Worm (Caenorhabditis elegans): ENCODE results near the gene fbxb-92.

fbxb-92 gene

DNA sequence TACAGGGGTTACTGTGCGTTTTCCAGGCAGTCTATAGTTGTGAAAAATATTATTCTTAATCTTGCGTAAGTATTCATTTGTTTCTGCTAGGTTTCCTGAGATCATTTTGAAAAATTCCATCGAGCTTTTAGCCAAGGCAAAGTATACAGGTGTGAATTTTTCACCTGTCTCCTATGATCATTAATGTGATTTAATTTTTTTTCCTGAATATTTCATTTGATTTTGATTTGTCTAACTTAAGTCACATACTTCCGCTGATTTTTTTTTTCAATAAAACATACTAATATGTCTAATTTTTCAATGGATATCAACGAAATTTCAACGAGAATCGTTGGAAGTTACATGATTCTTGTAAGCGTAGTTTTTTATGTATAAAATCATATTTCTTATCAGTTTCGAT is 42.0 kb downstream of the fbxb-92 start, which contains the start of gene srx-108:
Gene srx-108 (plus strand): TSS at position 301 of the 400 bp plus-strand sequence.
- no peak for TF ChIP-seq ceh-28 (tag; optimal IDR thresholded peaks at IDR 0.05)
- TF ChIP-seq nhr-23 (tag; optimal IDR thresholded peaks at IDR 0.05) = no peak
- TF ChIP-seq ZK546.5 (tag; optimal IDR thresholded peaks at IDR 0.05) = no peak
- TF ChIP-seq ama-1 (optimal IDR thresholded peaks at IDR 0.05) = no peak
- TF ChIP-seq lsy-12 (tag; optimal IDR thresholded peaks at IDR 0.05) = no peak
- TF ChIP-seq ceh-82 (tag; optimal IDR thresholded peaks at IDR 0.05) = no peak
- no peak for TF ChIP-seq zag-1 (tag; optimal IDR thresholded peaks at IDR 0.05)
- no peak for TF ChIP-seq egl-5 (tag; optimal IDR thresholded peaks at IDR 0.05)
- no peak for TF ChIP-seq nhr-12 (tag; optimal IDR thresholded peaks at IDR 0.05)
- TF ChIP-seq lin-15B (tag; optimal IDR thresholded peaks at IDR 0.05) = no peak
- TF ChIP-seq fkh-10 (GFP tag; optimal IDR thresholded peaks at IDR 0.05) = no peak
- no peak for TF ChIP-seq ceh-16 (tag; optimal IDR thresholded peaks at IDR 0.05)
- no peak for TF ChIP-seq nhr-67 (tag; optimal IDR thresholded peaks at IDR 0.05)
- TF ChIP-seq nhr-76 (tag; optimal IDR thresholded peaks at IDR 0.05) = no peak
- no peak for TF ChIP-seq eor-1 (tag; optimal IDR thresholded peaks at IDR 0.05)
- TF ChIP-seq hmg-11 (tag; optimal IDR thresholded peaks at IDR 0.05) = no peak
- TF ChIP-seq fos-1 (tag; optimal IDR thresholded peaks at IDR 0.05) = no peak
- TF ChIP-seq elt-2 (tag; optimal IDR thresholded peaks at IDR 0.05) = no peak
- no peak for TF ChIP-seq snpc-4 (tag; optimal IDR thresholded peaks at IDR 0.05)
- no peak for TF ChIP-seq fkh-2 (tag; optimal IDR thresholded peaks at IDR 0.05)

DNA sequence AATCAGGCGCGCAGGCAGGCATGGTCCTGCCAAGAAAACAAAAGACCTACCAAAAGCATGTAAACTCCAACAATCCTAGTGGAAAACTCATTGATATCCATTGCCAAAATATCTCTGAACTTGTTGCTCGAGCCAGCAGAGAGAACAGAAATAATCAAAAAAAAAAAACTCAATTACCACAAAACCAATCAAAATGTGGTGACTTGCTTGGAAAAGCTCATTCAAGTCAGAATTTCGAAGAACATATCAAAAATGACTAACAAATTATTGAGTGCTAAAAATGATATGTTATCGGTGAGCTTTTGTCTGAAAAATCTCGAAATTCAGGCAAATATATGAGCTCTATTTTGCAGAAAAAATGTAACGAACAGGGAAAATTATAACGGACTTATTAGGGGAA is 46.0 kb downstream of the fbxb-92 start, which contains the start of gene srx-105:
Gene srx-105 (minus strand): TSS at position 101 of the 400 bp plus-strand sequence.
- TF ChIP-seq egl-5 (tag; optimal IDR thresholded peaks at IDR 0.05) = no peak

DNA sequence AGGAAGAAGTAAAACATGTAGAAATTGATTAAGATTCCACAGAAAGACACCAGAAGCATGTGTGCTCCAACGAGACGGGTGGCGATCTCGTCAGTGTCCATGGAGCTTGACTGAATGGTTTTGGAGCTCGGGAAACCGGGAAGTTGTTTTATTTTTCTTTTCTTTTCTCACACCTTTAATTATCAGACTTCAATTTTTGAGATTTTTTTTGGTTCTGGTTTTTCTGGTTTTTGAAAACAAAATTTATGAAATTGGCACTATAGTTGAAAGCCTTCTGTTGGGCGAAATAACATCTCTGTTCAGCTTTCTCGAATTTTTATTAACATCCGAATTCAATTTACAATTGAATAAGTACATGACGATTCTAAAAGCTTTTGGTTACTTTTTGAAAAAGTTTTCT is 47.7 kb downstream of the fbxb-92 start, which contains the start of gene srx-104:
Gene srx-104 (minus strand): TSS at position 101 of the 400 bp plus-strand sequence.
- TF ChIP-seq nhr-77 (tag; optimal IDR thresholded peaks at IDR 0.05) (no peak), nhr-67 (tag; optimal IDR thresholded peaks at IDR 0.05) (no peak), snpc-4 (tag; optimal IDR thresholded peaks at IDR 0.05) (no peak), lin-15B (tag; optimal IDR thresholded peaks at IDR 0.05) (no peak), fos-1 (tag; optimal IDR thresholded peaks at IDR 0.05) (no peak), ztf-4 (tag; optimal IDR thresholded peaks at IDR 0.05) (no peak), hmg-11 (tag; optimal IDR thresholded peaks at IDR 0.05) (no peak), ceh-16 (tag; optimal IDR thresholded peaks at IDR 0.05) (no peak), skn-1 (tag; optimal IDR thresholded peaks at IDR 0.05) (no peak), elt-3 (tag; optimal IDR thresholded peaks at IDR 0.05) (no peak), nhr-76 (tag; optimal IDR thresholded peaks at IDR 0.05) (no peak), tbx-2 (tag; optimal IDR thresholded peaks at IDR 0.05) (no peak), ceh-82 (tag; optimal IDR thresholded peaks at IDR 0.05) (no peak), unc-62 (GFP tag; optimal IDR thresholded peaks at IDR 0.05) (no peak), lsy-12 (tag; optimal IDR thresholded peaks at IDR 0.05) (no peak), daf-12 (tag; optimal IDR thresholded peaks at IDR 0.05) (no peak)
